Worm (Caenorhabditis elegans): ENCODE results near the gene madf-5.

Gene madf-5

ce11 chrII:14550613-14551012, 22.8 kb upstream of the madf-5 start, which contains the start of gene nlp-41:
Gene nlp-41, plus strand, starts transcription at chrII:14550913.
- no peak for TF ChIP-seq fkh-3 (tag; optimal IDR thresholded peaks at IDR 0.05)
- TF ChIP-seq die-1 (tag; optimal IDR thresholded peaks at IDR 0.05) = no peak
- no peak for TF ChIP-seq hlh-12 (tag; optimal IDR thresholded peaks at IDR 0.05)
- TF ChIP-seq ceh-100 (GFP tag; IDR thresholded peaks at IDR 0.05) = no peak

ce11 chrII:14555019-14555418, 18.4 kb upstream of the madf-5 start:
- no peak for TF ChIP-seq repo-1 (tag; optimal IDR thresholded peaks at IDR 0.05)
- TF ChIP-seq mel-28 (tag; optimal IDR thresholded peaks at IDR 0.05; ENCODE audit: borderline replicate concordance) = no peak
- no peak for TF ChIP-seq ztf-25 (GFP tag; IDR thresholded peaks at IDR 0.05)
- TF ChIP-seq snpc-3.4 (tag; optimal IDR thresholded peaks at IDR 0.05) = no peak
- TF ChIP-seq F37B4.10 (GFP tag; IDR thresholded peaks at IDR 0.05) = no peak
- TF ChIP-seq pbrm-1 (GFP tag; IDR thresholded peaks at IDR 0.05) = no peak
- TF ChIP-seq tlf-1 (GFP tag; optimal IDR thresholded peaks at IDR 0.05) = no peak
- TF ChIP-seq ztf-18 (tag; optimal IDR thresholded peaks at IDR 0.05) = no peak
- TF ChIP-seq ceh-27 (GFP tag; optimal IDR thresholded peaks at IDR 0.05) = no peak
- TF ChIP-seq F57C9.4 (tag; optimal IDR thresholded peaks at IDR 0.05) = no peak
- no peak for TF ChIP-seq bed-1 (GFP tag; IDR thresholded peaks at IDR 0.05)
- no peak for TF ChIP-seq lin-26 (GFP tag; IDR thresholded peaks at IDR 0.05)
- no peak for TF ChIP-seq cebp-2 (GFP tag; IDR thresholded peaks at IDR 0.05)
- no peak for TF ChIP-seq F57A8.1 (GFP tag; optimal IDR thresholded peaks at IDR 0.05)
- TF ChIP-seq madf-6 (GFP tag; IDR thresholded peaks at IDR 0.05) = no peak
- no peak for TF ChIP-seq sea-2 (GFP tag; IDR thresholded peaks at IDR 0.05)

- TF ChIP-seq F33H1.4 (GFP tag; IDR thresholded peaks at IDR 0.05) (peak; percentile 97), ztf-22 (GFP tag; optimal IDR thresholded peaks at IDR 0.05) (peak; percentile 80), let-607 (tag; optimal IDR thresholded peaks at IDR 0.05) (peak; percentile 97 to 98), ceh-40 (GFP tag; IDR thresholded peaks at IDR 0.05) (peak; percentile 95), somi-1 (GFP tag; optimal IDR thresholded peaks at IDR 0.05) (peak; percentile 96), akir-1 (GFP tag; optimal IDR thresholded peaks at IDR 0.05) (peak; percentile 89), dpl-1 (GFP tag; optimal IDR thresholded peaks at IDR 0.05) (peak; percentile 46), nhr-27 (tag; optimal IDR thresholded peaks at IDR 0.05) (peak; percentile 58), ceh-79 (tag; optimal IDR thresholded peaks at IDR 0.05) (peak; percentile 61), egl-18 (GFP tag; IDR thresholded peaks at IDR 0.05) (peak; percentile 97), repo-1 (tag; optimal IDR thresholded peaks at IDR 0.05) (peak; percentile 84), F39B2.1 (GFP tag; IDR thresholded peaks at IDR 0.05) (peak; percentile 95), attf-6 (GFP tag; IDR thresholded peaks at IDR 0.05) (peak; percentile 92), F37B4.10 (GFP tag; IDR thresholded peaks at IDR 0.05) (peak; percentile 96), ztf-26 (tag; optimal IDR thresholded peaks at IDR 0.05) (peak; percentile 96), madf-10 (tag; optimal IDR thresholded peaks at IDR 0.05) (peak; percentile 93), dox-1 (GFP tag; IDR thresholded peaks at IDR 0.05) (peak; percentile 100), attf-5 (GFP tag; optimal IDR thresholded peaks at IDR 0.05) (peak; percentile 99), ccch-3 (GFP tag; optimal IDR thresholded peaks at IDR 0.05) (peak; percentile 97), Y67H2A.10 (GFP tag; conservative IDR thresholded peaks at IDR 0.05) (peak; percentile 99), B0035.1 (tag; optimal IDR thresholded peaks at IDR 0.05) (peak; percentile 81), aptf-2 (GFP tag; conservative IDR thresholded peaks at IDR 0.05) (peak; percentile 99), lag-1 (GFP tag; IDR thresholded peaks at IDR 0.05) (peak; percentile 99), zim-3 (tag; optimal IDR thresholded peaks at IDR 0.05) (peak; percentile 81), ZK185.1 (tag; optimal IDR thresholded peaks at IDR 0.05; ENCODE audit: poor library complexity, severe bottlenecking) (peak; percentile 97), lin-54 (GFP tag; optimal IDR thresholded peaks at IDR 0.05) (peak; percentile 97), Y53F4B.3 (GFP tag; IDR thresholded peaks at IDR 0.05) (peak; percentile 93), ekl-4 (GFP tag; IDR thresholded peaks at IDR 0.05) (peak; percentile 99), mxl-1 (tag; optimal IDR thresholded peaks at IDR 0.05) (peak; percentile 28)
Observed at ce11 chrII:14561549-14562115, 11.8 kb upstream of the madf-5 start, which contains the start of gene mog-4. Gene mog-4, minus strand, starts transcription at chrII:14561599.
